Worm (Caenorhabditis elegans): Measurements from ENCODE around the gene F52D1.2.

F52D1.2 gene

ce11 chrX:489635-490105, 39.7 kb upstream of the F52D1.2 start, which contains the start of gene egl-17:
Gene egl-17, plus strand, starts transcription at chrX:489685.
- TF ChIP-seq unc-62 (GFP tag; optimal IDR thresholded peaks at IDR 0.05) (no peak), ceh-82 (tag; optimal IDR thresholded peaks at IDR 0.05) (peak; percentile 62), ztf-4 (tag; optimal IDR thresholded peaks at IDR 0.05) (no peak), tbx-2 (tag; optimal IDR thresholded peaks at IDR 0.05) (peak; percentile 69), nhr-43 (tag; optimal IDR thresholded peaks at IDR 0.05; ENCODE audit: poor library complexity, severe bottlenecking) (peak; percentile 42), jun-1 (tag; optimal IDR thresholded peaks at IDR 0.05) (peak; percentile 35), fos-1 (tag; optimal IDR thresholded peaks at IDR 0.05) (no peak), nhr-67 (tag; optimal IDR thresholded peaks at IDR 0.05) (no peak), nhr-237 (tag; optimal IDR thresholded peaks at IDR 0.05) (no peak), pha-4 (tag; optimal IDR thresholded peaks at IDR 0.05) (no peak), aly-2 (tag; optimal IDR thresholded peaks at IDR 0.05) (no peak), zag-1 (tag; optimal IDR thresholded peaks at IDR 0.05) (no peak), nhr-25 (tag; optimal IDR thresholded peaks at IDR 0.05) (no peak), daf-12 (tag; optimal IDR thresholded peaks at IDR 0.05) (no peak), nhr-76 (tag; optimal IDR thresholded peaks at IDR 0.05) (no peak), fkh-10 (GFP tag; optimal IDR thresholded peaks at IDR 0.05) (no peak), nhr-11 (tag; optimal IDR thresholded peaks at IDR 0.05) (peak; percentile 3), unc-39 (tag; optimal IDR thresholded peaks at IDR 0.05) (no peak), nhr-12 (tag; optimal IDR thresholded peaks at IDR 0.05) (no peak), elt-3 (tag; optimal IDR thresholded peaks at IDR 0.05) (peak in 1 of 3 experiments; percentile 4), fkh-2 (tag; optimal IDR thresholded peaks at IDR 0.05) (no peak), egl-5 (tag; optimal IDR thresholded peaks at IDR 0.05) (peak; percentile 42), nfya-1 (tag; optimal IDR thresholded peaks at IDR 0.05; ENCODE audit: insufficient read depth) (peak; percentile 34), elt-1 (tag; optimal IDR thresholded peaks at IDR 0.05) (no peak), pqm-1 (tag; optimal IDR thresholded peaks at IDR 0.05) (no peak), ama-1 (optimal IDR thresholded peaks at IDR 0.05) (no peak), egl-27 (tag; optimal IDR thresholded peaks at IDR 0.05) (peak; percentile 32), snpc-4 (tag; optimal IDR thresholded peaks at IDR 0.05) (no peak), eor-1 (tag; optimal IDR thresholded peaks at IDR 0.05) (peak in 1 of 2 experiments; percentile 65), hmg-11 (tag; optimal IDR thresholded peaks at IDR 0.05) (peak; percentile 92), mml-1 (tag; optimal IDR thresholded peaks at IDR 0.05) (no peak), nhr-23 (tag; optimal IDR thresholded peaks at IDR 0.05) (no peak), sea-2 (GFP tag; optimal IDR thresholded peaks at IDR 0.05) (no peak), lsy-12 (tag; optimal IDR thresholded peaks at IDR 0.05) (peak; percentile 37), ztf-11 (tag; optimal IDR thresholded peaks at IDR 0.05) (no peak), ceh-16 (tag; optimal IDR thresholded peaks at IDR 0.05) (no peak), R02D3.7 (tag; optimal IDR thresholded peaks at IDR 0.05) (no peak), nhr-28 (tag; optimal IDR thresholded peaks at IDR 0.05) (no peak), ceh-9 (tag; optimal IDR thresholded peaks at IDR 0.05) (no peak), mdl-1 (tag; optimal IDR thresholded peaks at IDR 0.05) (peak; percentile 31), ceh-28 (tag; optimal IDR thresholded peaks at IDR 0.05) (peak; percentile 28), lin-15B (tag; optimal IDR thresholded peaks at IDR 0.05) (peak; percentile 0), ZK546.5 (tag; optimal IDR thresholded peaks at IDR 0.05) (no peak), skn-1 (tag; optimal IDR thresholded peaks at IDR 0.05) (peak; percentile 55), lin-39 (tag; optimal IDR thresholded peaks at IDR 0.05) (peak; percentile 64), nhr-77 (tag; optimal IDR thresholded peaks at IDR 0.05) (peak; percentile 57), elt-2 (tag; optimal IDR thresholded peaks at IDR 0.05) (peak; percentile 31)

- TF ChIP-seq ceh-82 (tag; optimal IDR thresholded peaks at IDR 0.05) (no peak), zag-1 (tag; optimal IDR thresholded peaks at IDR 0.05) (no peak), daf-12 (tag; optimal IDR thresholded peaks at IDR 0.05) (no peak), elt-2 (tag; optimal IDR thresholded peaks at IDR 0.05) (no peak), nfya-1 (tag; optimal IDR thresholded peaks at IDR 0.05; ENCODE audit: insufficient read depth) (no peak), lin-39 (tag; optimal IDR thresholded peaks at IDR 0.05) (no peak), skn-1 (tag; optimal IDR thresholded peaks at IDR 0.05) (no peak), jun-1 (tag; optimal IDR thresholded peaks at IDR 0.05) (no peak), ama-1 (optimal IDR thresholded peaks at IDR 0.05) (no peak), fkh-10 (GFP tag; optimal IDR thresholded peaks at IDR 0.05) (no peak), R02D3.7 (tag; optimal IDR thresholded peaks at IDR 0.05) (no peak), nhr-237 (tag; optimal IDR thresholded peaks at IDR 0.05) (no peak), nhr-25 (tag; optimal IDR thresholded peaks at IDR 0.05) (no peak), elt-1 (tag; optimal IDR thresholded peaks at IDR 0.05) (no peak), nhr-77 (tag; optimal IDR thresholded peaks at IDR 0.05) (no peak), unc-62 (GFP tag; optimal IDR thresholded peaks at IDR 0.05) (no peak)
These were observed 37.7 kb upstream of the F52D1.2 start for ce11 chrX:487669-488068.
